Worm (Caenorhabditis elegans) whole organism, L1 larva: ENCODE results near the gene nhr-131.

Experiments
- efl-1 ChIP-seq, 4 experiments: fragments of 150-350 bp; optimal IDR thresholded peaks in 3 of 4; peaks in 1 of 4; 1 replicate in 1 of 4; 2 replicates in 3 of 4; lab custom pipeline; 2014; ENCODE audit warnings: missing biosample characterization in 2 of 4, missing genetic modification characterization in 2 of 4, missing genetic modification reagents in 2 of 4
- elt-2 ChIP-seq: sonication (generic microtip); optimal IDR thresholded peaks from 2 replicates; lab custom pipeline; 2016; ENCODE audit warnings: missing genetic modification characterization, mild to moderate bottlenecking, inconsistent platforms, missing compliant biosample characterization, missing genetic modification reagents
- isw-1 ChIP-seq: fragments of 200-800 bp; sonication (Bioruptor generic); IDR thresholded peaks from 2 replicates; pipeline ENCODE4 v1.3.6; 2022; ENCODE audit warnings: missing genetic modification characterization, missing compliant biosample characterization
- lin-39 ChIP-seq: fragments of 150-350 bp; optimal IDR thresholded peaks from 2 replicates; lab custom pipeline; 2014; ENCODE audit warnings: missing biosample characterization, missing genetic modification reagents, missing genetic modification characterization
- mab-9 ChIP-seq: fragments of 200-800 bp; sonication (Bioruptor generic); IDR thresholded peaks from 2 replicates; pipeline ENCODE4 v1.3.6; 2022; ENCODE audit warnings: missing genetic modification reagents, missing genetic modification characterization, missing compliant biosample characterization
- nhr-12 ChIP-seq: sonication (generic microtip); optimal IDR thresholded peaks from 2 replicates; lab custom pipeline; 2017; ENCODE audit warnings: missing biosample characterization, missing genetic modification characterization
- nhr-76 ChIP-seq: sonication (generic microtip); optimal IDR thresholded peaks from 2 replicates; lab custom pipeline; 2017; ENCODE audit warnings: missing biosample characterization, missing genetic modification characterization
- nhr-77 ChIP-seq: fragments of 150-350 bp; optimal IDR thresholded peaks from 2 replicates; lab custom pipeline; 2014; ENCODE audit warnings: missing biosample characterization, missing genetic modification characterization
- snu-23 ChIP-seq: sonication (generic microtip); optimal IDR thresholded peaks from 2 replicates; lab custom pipeline; 2016; ENCODE audit warnings: missing genetic modification characterization, missing compliant biosample characterization
- unc-130 ChIP-seq: fragments of 150-350 bp; optimal IDR thresholded peaks from 2 replicates; lab custom pipeline; 2017; ENCODE audit warnings: missing biosample characterization, missing genetic modification characterization, inconsistent platforms
- zag-1 ChIP-seq: fragments of 150-350 bp; optimal IDR thresholded peaks from 2 replicates; lab custom pipeline; 2014; ENCODE audit warnings: missing biosample characterization, missing genetic modification characterization
- ztf-11 ChIP-seq, 2 experiments: sonication (generic microtip); optimal IDR thresholded peaks; 2 replicates each; lab custom pipeline; 2016 to 2017; ENCODE audit warnings: missing genetic modification characterization in 2 of 2, missing biosample characterization in 1 of 2, missing compliant biosample characterization in 1 of 2

DNA sequence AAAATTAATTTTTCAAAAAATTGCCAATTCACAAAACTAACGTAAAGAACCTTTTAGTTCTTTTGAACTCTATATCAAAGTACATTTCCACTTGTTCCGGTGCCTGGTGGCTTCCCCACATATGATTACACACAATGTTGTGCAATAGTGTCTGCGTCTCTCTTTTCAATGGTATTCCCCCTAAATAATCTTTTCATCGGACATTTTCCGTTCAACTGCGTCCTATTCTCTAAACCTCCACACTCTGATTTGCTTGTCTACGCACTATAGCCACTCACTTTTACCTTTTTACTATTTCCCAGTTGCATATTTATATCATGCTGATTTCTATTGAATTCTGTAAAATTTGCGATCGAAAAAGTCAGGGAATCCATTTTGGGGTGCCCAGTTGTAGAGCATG, 37.9 kb downstream of the nhr-131 start, which contains the start of gene nhr-58:
- TF ChIP-seq zag-1 (tag; lab: Kevin White, UChicago) (no peak), unc-130 (tag; lab: Kevin White, UChicago) (no peak), ztf-11 (tag; optimal IDR thresholded peaks at IDR 0.05; lab: Kevin White, UChicago) (no peak), nhr-76 (tag; lab: Kevin White, UChicago) (no peak), lin-39 (tag; lab: Kevin White, UChicago) (no peak), mab-9 (GFP tag; lab: Robert Waterston, UW) (no peak), elt-2 (tag; lab: Kevin White, UChicago) (peak; percentile 65), snu-23 (peak; percentile 72), efl-1 (optimal IDR thresholded peaks at IDR 0.05; lab: Kevin White, UChicago) (peak; percentile 26 to 27), efl-1 (GFP tag; optimal IDR thresholded peaks at IDR 0.05 in 1 of 2; lab: Kevin White, UChicago) (no peak), isw-1 (no peak), nhr-12 (tag; lab: Kevin White, UChicago) (no peak), nhr-77 (tag; lab: Kevin White, UChicago) (peak; percentile 64)
